Worm (Caenorhabditis elegans) whole organism, mixed stage, embryonic: ENCODE data around the gene E02C12.8.

Experiments used
- M03D4.4 ChIP-seq: sonication (generic microtip); optimal IDR thresholded peaks from 2 replicates; lab custom pipeline; 2017; ENCODE audit warnings: mild to moderate bottlenecking, missing genetic modification characterization, missing compliant biosample characterization
- bed-3 ChIP-seq: fragments of 200-800 bp; sonication (Bioruptor generic); optimal IDR thresholded peaks from 3 replicates; lab custom pipeline; 2018; ENCODE audit warnings: mild to moderate bottlenecking, missing genetic modification characterization, moderate library complexity, missing compliant biosample characterization
- blmp-1 ChIP-seq: fragments of 150-350 bp; optimal IDR thresholded peaks from 2 replicates; lab custom pipeline; 2014; ENCODE audit warnings: missing biosample characterization, missing genetic modification characterization
- ceh-39 ChIP-seq: fragments of 150-350 bp; optimal IDR thresholded peaks from 2 replicates; lab custom pipeline; 2014; ENCODE audit warnings: missing biosample characterization, missing genetic modification characterization
- ceh-43 ChIP-seq: fragments of 200-800 bp; sonication (Bioruptor generic); optimal IDR thresholded peaks from 2 replicates; lab custom pipeline; 2018; ENCODE audit warnings: mild to moderate bottlenecking, missing genetic modification characterization, moderate library complexity, missing compliant biosample characterization
- ceh-83 ChIP-seq: fragments of 200-800 bp; sonication (Bioruptor generic); optimal IDR thresholded peaks from 2 replicates; lab custom pipeline; 2018; ENCODE audit warnings: mild to moderate bottlenecking, missing genetic modification characterization, missing compliant biosample characterization
- ces-1 ChIP-seq: fragments of 150-350 bp; optimal IDR thresholded peaks from 2 replicates; lab custom pipeline; 2014; ENCODE audit warnings: missing biosample characterization, missing genetic modification reagents, missing genetic modification characterization
- cnd-1 ChIP-seq: fragments of 200-800 bp; sonication (Bioruptor generic); optimal IDR thresholded peaks from 2 replicates; lab custom pipeline; 2018; ENCODE audit warnings: mild to moderate bottlenecking, missing genetic modification characterization, missing compliant biosample characterization
- drap-1 ChIP-seq: fragments of 200-800 bp; sonication (Bioruptor generic); optimal IDR thresholded peaks from 3 replicates; lab custom pipeline; 2018; ENCODE audit warnings: mild to moderate bottlenecking, missing genetic modification characterization, missing compliant biosample characterization
- elt-1 ChIP-seq: sonication (generic microtip); optimal IDR thresholded peaks from 2 replicates; lab custom pipeline; 2017; ENCODE audit warnings: missing genetic modification characterization, mild to moderate bottlenecking, missing compliant biosample characterization, antibody characterized with exemption, moderate library complexity, borderline replicate concordance; ENCODE audit not compliant: insufficient read depth
- elt-3 ChIP-seq: fragments of 150-350 bp; optimal IDR thresholded peaks from 2 replicates; lab custom pipeline; 2014; ENCODE audit warnings: missing biosample characterization, missing genetic modification characterization
- flh-1 ChIP-seq: fragments of 200-800 bp; sonication (Bioruptor generic); optimal IDR thresholded peaks from 2 replicates; lab custom pipeline; 2018; ENCODE audit warnings: mild to moderate bottlenecking, missing genetic modification characterization, moderate library complexity, missing compliant biosample characterization
- ham-2 ChIP-seq: fragments of 200-800 bp; sonication (Bioruptor generic); optimal IDR thresholded peaks from 2 replicates; lab custom pipeline; 2018; ENCODE audit warnings: mild to moderate bottlenecking, missing genetic modification characterization, missing compliant biosample characterization
- hlh-1 ChIP-seq: fragments of 150-350 bp; optimal IDR thresholded peaks from 2 replicates; lab custom pipeline; 2014; ENCODE audit warnings: missing biosample characterization, missing genetic modification reagents, missing genetic modification characterization
- lin-13 ChIP-seq: fragments of 150-350 bp; optimal IDR thresholded peaks from 2 replicates; lab custom pipeline; 2014; ENCODE audit warnings: missing biosample characterization, missing genetic modification characterization
- lin-32 ChIP-seq: fragments of 200-800 bp; sonication (Bioruptor generic); optimal IDR thresholded peaks from 2 replicates; lab custom pipeline; 2018; ENCODE audit warnings: mild to moderate bottlenecking, missing genetic modification characterization, missing compliant biosample characterization
- lsy-2 ChIP-seq: fragments of 150-350 bp; optimal IDR thresholded peaks from 2 replicates; lab custom pipeline; 2014; ENCODE audit warnings: missing biosample characterization, missing genetic modification characterization
- mab-5 ChIP-seq: fragments of 150-350 bp; optimal IDR thresholded peaks from 2 replicates; lab custom pipeline; 2014; ENCODE audit warnings: missing biosample characterization, missing genetic modification characterization
- mep-1 ChIP-seq: fragments of 150-350 bp; optimal IDR thresholded peaks from 2 replicates; lab custom pipeline; 2017; ENCODE audit warnings: missing biosample characterization, missing genetic modification reagents, missing genetic modification characterization, inconsistent platforms
- mls-2 ChIP-seq: sonication (generic microtip); optimal IDR thresholded peaks from 2 replicates; lab custom pipeline; 2016; ENCODE audit warnings: mild to moderate bottlenecking, missing genetic modification characterization, moderate library complexity, missing compliant biosample characterization
- nhr-12 ChIP-seq: fragments of 150-350 bp; optimal IDR thresholded peaks from 2 replicates; lab custom pipeline; 2014; ENCODE audit warnings: missing biosample characterization, missing genetic modification characterization
- nhr-2 ChIP-seq: fragments of 150-350 bp; optimal IDR thresholded peaks from 2 replicates; lab custom pipeline; 2014; ENCODE audit warnings: missing biosample characterization, missing genetic modification characterization
- nhr-237 ChIP-seq: fragments of 150-350 bp; optimal IDR thresholded peaks from 2 replicates; lab custom pipeline; 2014; ENCODE audit warnings: missing biosample characterization, missing genetic modification characterization
- nhr-28 ChIP-seq: fragments of 150-350 bp; optimal IDR thresholded peaks from 2 replicates; lab custom pipeline; 2014; ENCODE audit warnings: missing biosample characterization, missing genetic modification characterization
- nhr-76 ChIP-seq: sonication (generic microtip); optimal IDR thresholded peaks from 2 replicates; lab custom pipeline; 2017; ENCODE audit warnings: missing biosample characterization, missing genetic modification characterization
- pha-4 ChIP-seq: fragments of 150-350 bp; optimal IDR thresholded peaks from 2 replicates; lab custom pipeline; 2018; ENCODE audit warnings: missing biosample characterization, missing genetic modification reagents, missing genetic modification characterization
- sem-2 ChIP-seq: fragments of 200-800 bp; sonication (Bioruptor generic); optimal IDR thresholded peaks from 2 replicates; lab custom pipeline; 2018; ENCODE audit warnings: mild to moderate bottlenecking, missing genetic modification characterization, missing compliant biosample characterization
- snpc-4 ChIP-seq: fragments of 150-350 bp; optimal IDR thresholded peaks from 2 replicates; lab custom pipeline; 2014; ENCODE audit warnings: missing biosample characterization, missing genetic modification characterization
- sptf-1 ChIP-seq: sonication (generic microtip); optimal IDR thresholded peaks from 2 replicates; lab custom pipeline; 2017; ENCODE audit warnings: mild to moderate bottlenecking, missing genetic modification characterization, moderate library complexity, missing compliant biosample characterization
- tbx-8 ChIP-seq: fragments of 200-800 bp; sonication (Bioruptor generic); optimal IDR thresholded peaks from 2 replicates; lab custom pipeline; 2018; ENCODE audit warnings: mild to moderate bottlenecking, missing genetic modification characterization, moderate library complexity, missing compliant biosample characterization
- unc-120 ChIP-seq: sonication (generic microtip); optimal IDR thresholded peaks from 2 replicates; lab custom pipeline; 2017; ENCODE audit warnings: missing genetic modification characterization, missing compliant biosample characterization; ENCODE audit not compliant: poor library complexity, severe bottlenecking
- unc-39 ChIP-seq: fragments of 150-350 bp; optimal IDR thresholded peaks from 2 replicates; lab custom pipeline; 2014; ENCODE audit warnings: missing biosample characterization, missing genetic modification characterization
- unc-62 ChIP-seq: fragments of 150-350 bp; optimal IDR thresholded peaks from 2 replicates; lab custom pipeline; 2014; ENCODE audit warnings: missing biosample characterization, missing genetic modification reagents, missing genetic modification characterization
- zip-8 ChIP-seq: fragments of 150-350 bp; optimal IDR thresholded peaks from 2 replicates; lab custom pipeline; 2014; ENCODE audit warnings: missing biosample characterization, missing genetic modification characterization
- ztf-11 ChIP-seq: fragments of 150-350 bp; optimal IDR thresholded peaks from 2 replicates; lab custom pipeline; 2014; ENCODE audit warnings: missing biosample characterization, missing genetic modification characterization

Gene E02C12.8

ce11 chrV:9343629-9344624 lies 29.5 kb downstream of the E02C12.8 start, which contains the start of gene tos-1:
tos-1 (minus strand) TSS chrV:9344203.
- TF ChIP-seq pha-4 (peak; percentile 90), nhr-2 (tag; lab: Kevin White, UChicago) (peak; percentile 52), unc-62 (peak; percentile 94), sptf-1 (tag; lab: Kevin White, UChicago) (peak; percentile 97), flh-1 (GFP tag; lab: Kevin White, UChicago) (peak; percentile 27), zip-8 (tag; lab: Kevin White, UChicago) (no peak), hlh-1 (tag; lab: Kevin White, UChicago) (peak; percentile 57), lsy-2 (peak; percentile 89), unc-120 (peak; percentile 86), mab-5 (tag; lab: Kevin White, UChicago) (peak; percentile 63), nhr-12 (tag; lab: Kevin White, UChicago) (peak; percentile 93), lin-32 (GFP tag; lab: Kevin White, UChicago) (peak; percentile 51), ceh-43 (GFP tag; lab: Kevin White, UChicago) (peak; percentile 92), M03D4.4 (tag; lab: Kevin White, UChicago) (peak; percentile 93), mep-1 (peak; percentile 99), sem-2 (GFP tag; lab: Kevin White, UChicago) (peak; percentile 69), ces-1 (peak; percentile 92), snpc-4 (tag; lab: Kevin White, UChicago) (no peak), elt-3 (tag; lab: Kevin White, UChicago) (peak; percentile 74), blmp-1 (tag; lab: Kevin White, UChicago) (no peak), nhr-76 (no peak), drap-1 (GFP tag; lab: Kevin White, UChicago) (peak; percentile 93), nhr-237 (peak; percentile 98), elt-1 (tag; lab: Kevin White, UChicago) (peak; percentile 52), unc-39 (tag; lab: Kevin White, UChicago) (peak; percentile 93), nhr-28 (peak; percentile 81), ham-2 (GFP tag; lab: Kevin White, UChicago) (peak; percentile 96), lin-13 (tag; lab: Kevin White, UChicago) (peak; percentile 98), tbx-8 (peak; percentile 45), bed-3 (peak; percentile 77), ztf-11 (tag; lab: Kevin White, UChicago) (peak; percentile 96), cnd-1 (tag; lab: Kevin White, UChicago) (peak; percentile 92), ceh-39 (tag; lab: Kevin White, UChicago) (peak; percentile 100), ceh-83 (GFP tag; lab: Kevin White, UChicago) (peak; percentile 82), mls-2 (tag; lab: Kevin White, UChicago) (peak; percentile 96)

ce11 chrV:9342965-9343628 lies 30.3 kb downstream of the E02C12.8 start:
- TF ChIP-seq unc-120 (no peak), snpc-4 (tag; lab: Kevin White, UChicago) (no peak), ceh-39 (tag; lab: Kevin White, UChicago) (no peak)

- TF ChIP-seq nhr-237 (no peak), tbx-8 (no peak), ceh-83 (GFP tag; lab: Kevin White, UChicago) (no peak), cnd-1 (tag; lab: Kevin White, UChicago) (no peak), ztf-11 (tag; lab: Kevin White, UChicago) (no peak), mab-5 (tag; lab: Kevin White, UChicago) (no peak)
- TF ChIP-seq, all 35 proteins: peak for 0
Observed at ce11 chrV:9340318-9340717, 33.1 kb downstream of the E02C12.8 start.
